Fruit fly (Drosophila melanogaster): ENCODE measurements around the gene CG7079.

CG7079 gene

DNA sequence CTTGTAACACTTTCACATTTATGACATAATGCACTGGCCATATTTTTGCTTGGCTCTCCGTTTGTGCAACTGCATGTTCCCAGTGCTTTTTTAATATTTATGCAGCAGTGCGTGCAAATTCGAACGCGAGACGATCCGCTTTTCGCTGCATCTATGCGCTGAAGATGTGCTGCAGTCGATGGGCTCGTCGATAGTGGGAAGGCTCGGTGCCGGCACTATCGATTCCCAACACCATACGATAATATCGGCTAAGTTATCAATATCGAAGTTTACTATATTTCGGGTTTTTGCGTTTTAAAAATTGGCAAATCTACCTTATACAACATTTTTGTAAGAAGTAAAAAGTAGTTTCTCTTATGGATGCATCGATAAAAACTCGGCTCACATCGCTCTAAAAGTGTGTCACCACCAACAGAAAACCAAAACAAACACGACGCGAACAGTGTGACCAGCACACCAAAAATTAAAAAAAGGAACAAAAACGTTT is 49.0 kb upstream of the CG7079 start, which contains the start of gene RhoGAP93B (continued):
- TF ChIP-seq Blimp-1 (GFP tag; optimal IDR thresholded peaks at IDR 0.05) = no peak
- TF ChIP-seq OdsH (GFP tag; optimal IDR thresholded peaks at IDR 0.05) = peak; percentile 72
- peak; percentile 69 for TF ChIP-seq Ets21C (GFP tag; optimal IDR thresholded peaks at IDR 0.05)
- peak; percentile 88 for TF ChIP-seq Sox14 (GFP tag; optimal IDR thresholded peaks at IDR 0.05)
- peak; percentile 86 for TF ChIP-seq CG10631 (GFP tag; optimal IDR thresholded peaks at IDR 0.05)
- no peak for TF ChIP-seq spab (GFP tag; optimal IDR thresholded peaks at IDR 0.05)
- peak; percentile 30 for TF ChIP-seq Sox15 (GFP tag; optimal IDR thresholded peaks at IDR 0.05)
- TF ChIP-seq CG11902 (GFP tag; optimal IDR thresholded peaks at IDR 0.05) = peak; percentile 66
- TF ChIP-seq CG7368 (GFP tag; optimal IDR thresholded peaks at IDR 0.05) = peak; percentile 71
- TF ChIP-seq Sox102F (GFP tag; optimal IDR thresholded peaks at IDR 0.05) = no peak
- no peak for TF ChIP-seq Hr38 (GFP tag; optimal IDR thresholded peaks at IDR 0.05)
- TF ChIP-seq net (GFP tag; optimal IDR thresholded peaks at IDR 0.05) = peak; percentile 37
- no peak for TF ChIP-seq CG34406 (GFP tag; optimal IDR thresholded peaks at IDR 0.05)

DNA sequence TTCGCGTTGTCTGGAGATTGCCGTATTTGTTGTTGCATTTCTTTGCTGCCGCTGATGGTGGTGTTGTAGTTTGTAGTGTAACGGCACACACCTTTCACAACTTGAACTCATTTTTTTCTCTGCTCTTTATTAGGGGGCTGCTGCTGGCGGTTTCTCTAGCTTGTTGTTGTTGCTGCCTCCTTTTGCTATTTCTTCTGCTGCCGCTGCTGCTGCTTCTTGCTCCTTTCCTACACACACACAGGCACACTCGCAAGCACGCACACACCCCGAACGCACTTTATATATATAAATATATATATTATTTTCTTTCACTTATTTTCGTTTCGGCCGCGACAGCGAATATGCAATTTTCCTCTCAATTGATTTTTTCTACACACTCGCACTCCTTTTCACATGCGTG is 48.5 kb upstream of the CG7079 start:
- no peak for TF ChIP-seq OdsH (GFP tag; optimal IDR thresholded peaks at IDR 0.05)
- no peak for TF ChIP-seq dsx (GFP tag; optimal IDR thresholded peaks at IDR 0.05; ENCODE audit: poor library complexity, severe bottlenecking)
- no peak for TF ChIP-seq net (GFP tag; optimal IDR thresholded peaks at IDR 0.05)
- no peak for TF ChIP-seq Met (GFP tag; optimal IDR thresholded peaks at IDR 0.05)
- no peak for TF ChIP-seq acj6 (GFP tag; optimal IDR thresholded peaks at IDR 0.05)
- no peak for TF ChIP-seq CG8319 (GFP tag; optimal IDR thresholded peaks at IDR 0.05)
- TF ChIP-seq CG8119 (GFP tag; IDR thresholded peaks at IDR 0.05) = no peak
- no peak for TF ChIP-seq Lpt (GFP tag; optimal IDR thresholded peaks at IDR 0.05)
- TF ChIP-seq fd85E (GFP tag; optimal IDR thresholded peaks at IDR 0.05) = no peak
- no peak for TF ChIP-seq CG15336 (GFP tag; IDR thresholded peaks at IDR 0.05)
- TF ChIP-seq Hr4 (GFP tag; optimal IDR thresholded peaks at IDR 0.05) = no peak
- TF ChIP-seq CG3919 (GFP tag; optimal IDR thresholded peaks at IDR 0.05) = no peak
- TF ChIP-seq Ets96B (tag; optimal IDR thresholded peaks at IDR 0.05) = no peak
- TF ChIP-seq CG11294 (GFP tag; IDR thresholded peaks at IDR 0.05) = no peak
- TF ChIP-seq Sox102F (GFP tag; optimal IDR thresholded peaks at IDR 0.05) = no peak
- TF ChIP-seq eg (GFP tag; IDR thresholded peaks at IDR 0.05) = no peak
- TF ChIP-seq CG6792 (GFP tag; optimal IDR thresholded peaks at IDR 0.05) = no peak
- no peak for TF ChIP-seq Hr38 (GFP tag; optimal IDR thresholded peaks at IDR 0.05)
- no peak for TF ChIP-seq CG6808 (GFP tag; optimal IDR thresholded peaks at IDR 0.05)

DNA sequence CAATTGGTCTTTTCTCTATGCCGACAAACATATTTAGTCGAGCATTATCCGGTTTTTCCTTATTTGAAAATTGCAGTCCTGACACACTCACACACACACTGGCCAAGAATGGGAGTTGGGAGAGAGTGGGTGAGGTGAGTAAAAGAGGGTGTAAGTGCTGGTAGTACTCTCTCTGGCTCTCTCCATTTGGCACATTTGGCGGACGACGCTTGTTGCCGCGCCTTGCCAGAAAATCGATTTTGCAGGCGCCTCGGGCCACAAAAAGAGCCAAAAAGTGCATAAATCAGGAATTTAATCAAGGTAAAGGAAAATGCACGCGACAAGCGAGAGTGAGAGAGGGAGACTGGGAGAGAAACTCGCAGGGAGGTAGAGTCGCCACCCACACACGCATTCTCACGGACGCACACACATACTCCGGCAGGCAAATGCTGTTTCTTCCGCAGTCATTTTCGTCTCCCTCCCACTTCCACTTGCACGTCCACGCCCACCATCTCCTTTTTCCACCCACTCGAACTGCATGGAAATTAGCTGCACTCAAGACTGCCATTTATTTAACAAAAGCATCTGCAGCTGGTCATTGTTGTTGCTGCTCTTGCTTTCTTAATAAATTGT is 48.0 kb upstream of the CG7079 start:
- TF ChIP-seq CG6854 (GFP tag; optimal IDR thresholded peaks at IDR 0.05) = peak; percentile 29
- TF ChIP-seq Blimp-1 (GFP tag; optimal IDR thresholded peaks at IDR 0.05) = peak; percentile 28
- peak; percentile 39; the same call in 1 of the 2 replicates for TF ChIP-seq CG15336 (GFP tag; IDR thresholded peaks at IDR 0.05)
- TF ChIP-seq dsx (GFP tag; optimal IDR thresholded peaks at IDR 0.05; ENCODE audit: poor library complexity, severe bottlenecking) = no peak
- peak in 1 of 2 experiments; percentile 28 for TF ChIP-seq ss (GFP tag; optimal IDR thresholded peaks at IDR 0.05)
- no peak for TF ChIP-seq esn (GFP tag; optimal IDR thresholded peaks at IDR 0.05)
- TF ChIP-seq CG9139 (GFP tag; optimal IDR thresholded peaks at IDR 0.05) = no peak
- peak; percentile 2 for TF ChIP-seq Eip78C (GFP tag)

DNA sequence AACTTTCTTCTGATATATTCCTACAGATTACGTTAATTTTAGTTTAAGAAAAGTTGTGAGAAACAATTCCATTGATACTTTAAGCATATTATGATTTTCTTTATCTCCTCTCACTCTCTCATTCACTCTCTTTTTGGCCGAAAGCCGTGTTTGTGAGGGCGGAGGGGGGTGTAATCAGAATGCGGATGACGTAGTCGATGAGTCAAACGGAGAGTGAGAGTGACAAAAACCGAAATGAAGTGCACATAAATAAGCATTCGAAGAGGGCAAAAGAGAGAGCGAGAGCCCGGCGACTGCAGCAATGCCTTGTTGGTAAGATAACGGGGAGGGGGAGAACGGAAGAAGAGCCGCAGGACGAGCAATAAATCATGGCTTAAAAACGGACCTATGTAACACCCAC is 45.7 kb upstream of the CG7079 start:
- TF ChIP-seq Met (GFP tag; optimal IDR thresholded peaks at IDR 0.05) (no peak), Blimp-1 (GFP tag; optimal IDR thresholded peaks at IDR 0.05) (peak; percentile 92), CG8632 (GFP tag; optimal IDR thresholded peaks at IDR 0.05) (no peak), pdm3 (GFP tag; optimal IDR thresholded peaks at IDR 0.05) (no peak), fkh (GFP tag; optimal IDR thresholded peaks at IDR 0.05) (no peak), CG6276 (GFP tag; optimal IDR thresholded peaks at IDR 0.05) (no peak), salr (GFP tag; optimal IDR thresholded peaks at IDR 0.05) (no peak), Hr4 (GFP tag; optimal IDR thresholded peaks at IDR 0.05) (no peak)
